Worm (Caenorhabditis elegans): ENCODE data around the gene adm-2.
A peak's percentile ranks its signal among the peaks of the same experiment; 100 is the strongest.

adm-2 gene

ce11 chrX:13687655-13688054 is at the start of gene adm-2:
Gene adm-2 (plus strand): TSS chrX:13687955.
- TF ChIP-seq K02D7.2 (tag; optimal IDR thresholded peaks at IDR 0.05): no peak

- TF ChIP-seq nhr-11 (tag; optimal IDR thresholded peaks at IDR 0.05) (no peak), ceh-18 (tag; optimal IDR thresholded peaks at IDR 0.05) (peak; percentile 43), rnt-1 (tag; optimal IDR thresholded peaks at IDR 0.05) (peak; percentile 3)
Measured at ce11 chrX:13638351-13638958, 49.3 kb upstream of the adm-2 start.

ce11 chrX:13639577-13639976 is 48.2 kb upstream of the adm-2 start, which contains the start of gene twk-20:
Gene twk-20 (plus strand): TSS chrX:13639877.
- TF ChIP-seq unc-3 (GFP tag; conservative IDR thresholded peaks at IDR 0.05) (no peak), unc-3 (tag; optimal IDR thresholded peaks at IDR 0.05) (no peak), hlh-13 (GFP tag; optimal IDR thresholded peaks at IDR 0.05) (no peak), F13H6.1 (tag; optimal IDR thresholded peaks at IDR 0.05) (no peak), ceh-14 (tag; optimal IDR thresholded peaks at IDR 0.05) (no peak), ceh-30 (tag; optimal IDR thresholded peaks at IDR 0.05) (no peak), ztf-16 (tag; optimal IDR thresholded peaks at IDR 0.05) (no peak), fax-1 (tag; optimal IDR thresholded peaks at IDR 0.05) (no peak), fkh-10 (GFP tag; optimal IDR thresholded peaks at IDR 0.05) (no peak), ceh-6 (GFP tag; optimal IDR thresholded peaks at IDR 0.05) (no peak), npax-4 (tag; optimal IDR thresholded peaks at IDR 0.05) (no peak), hlh-8 (tag; optimal IDR thresholded peaks at IDR 0.05) (no peak), pqm-1 (tag; optimal IDR thresholded peaks at IDR 0.05) (no peak), ceh-22 (tag; optimal IDR thresholded peaks at IDR 0.05) (no peak), hlh-30 (tag; optimal IDR thresholded peaks at IDR 0.05; ENCODE audit: insufficient read depth) (no peak)

ce11 chrX:13644884-13645283 is 42.9 kb upstream of the adm-2 start:
- TF ChIP-seq sox-2 (GFP tag; IDR thresholded peaks at IDR 0.05) (no peak), pag-3 (tag; optimal IDR thresholded peaks at IDR 0.05; ENCODE audit: borderline replicate concordance) (no peak), nhr-11 (tag; optimal IDR thresholded peaks at IDR 0.05) (no peak), pax-1 (tag; optimal IDR thresholded peaks at IDR 0.05) (no peak), elt-2 (tag; optimal IDR thresholded peaks at IDR 0.05) (no peak), ceh-48 (tag; optimal IDR thresholded peaks at IDR 0.05) (no peak), K02D7.2 (tag; optimal IDR thresholded peaks at IDR 0.05) (no peak), ztf-16 (tag; optimal IDR thresholded peaks at IDR 0.05) (no peak), ref-2 (tag; optimal IDR thresholded peaks at IDR 0.05) (no peak), Y22D7AL.16 (tag; optimal IDR thresholded peaks at IDR 0.05) (no peak), pha-4 (tag; optimal IDR thresholded peaks at IDR 0.05) (no peak), fkh-10 (GFP tag; optimal IDR thresholded peaks at IDR 0.05) (no peak), syd-9 (tag; optimal IDR thresholded peaks at IDR 0.05) (no peak)

- TF ChIP-seq ceh-45 (GFP tag; IDR thresholded peaks at IDR 0.05) (no peak), ceh-6 (GFP tag; optimal IDR thresholded peaks at IDR 0.05) (no peak), mec-3 (tag; optimal IDR thresholded peaks at IDR 0.05; ENCODE audit: borderline replicate concordance) (no peak), ceh-2 (tag; optimal IDR thresholded peaks at IDR 0.05) (no peak), ttx-3 (tag; optimal IDR thresholded peaks at IDR 0.05) (no peak), lin-11 (tag; optimal IDR thresholded peaks at IDR 0.05) (no peak), che-1 (tag; optimal IDR thresholded peaks at IDR 0.05) (no peak), sox-2 (GFP tag; IDR thresholded peaks at IDR 0.05) (no peak), pha-4 (tag; optimal IDR thresholded peaks at IDR 0.05) (no peak), ceh-31 (tag; optimal IDR thresholded peaks at IDR 0.05) (no peak), pag-3 (tag; optimal IDR thresholded peaks at IDR 0.05; ENCODE audit: borderline replicate concordance) (no peak), hlh-30 (tag; optimal IDR thresholded peaks at IDR 0.05; ENCODE audit: insufficient read depth) (no peak), C08G9.2 (tag; optimal IDR thresholded peaks at IDR 0.05) (no peak), hlh-13 (GFP tag; optimal IDR thresholded peaks at IDR 0.05) (no peak), ceh-9 (tag; optimal IDR thresholded peaks at IDR 0.05) (no peak), nhr-11 (tag; optimal IDR thresholded peaks at IDR 0.05) (no peak), gmeb-2 (tag; optimal IDR thresholded peaks at IDR 0.05) (no peak), K02D7.2 (tag; optimal IDR thresholded peaks at IDR 0.05) (no peak), madf-2 (tag; optimal IDR thresholded peaks at IDR 0.05) (no peak)
Measured at ce11 chrX:13646798-13647197, 41.0 kb upstream of the adm-2 start, which contains the start of gene acr-9. Gene acr-9 (minus strand): TSS chrX:13646898.

Data from whole organism, late embryonic.